Worm (Caenorhabditis elegans) whole organism, late embryonic: Measurements from ENCODE around the gene C17H11.4.

Experiments
- C08G9.2 ChIP-seq: sonication (generic microtip); optimal IDR thresholded peaks from 2 replicates; lab custom pipeline; 2016; ENCODE audit warnings: mild to moderate bottlenecking, missing genetic modification characterization, moderate library complexity, missing compliant biosample characterization
- C38D4.7 ChIP-seq: fragments of 200-800 bp; sonication (Bioruptor generic); optimal IDR thresholded peaks from 2 replicates; lab custom pipeline; 2018; ENCODE audit warnings: mild to moderate bottlenecking, missing genetic modification characterization, moderate library complexity, missing compliant biosample characterization
- F13H6.1 ChIP-seq: sonication (generic microtip); optimal IDR thresholded peaks from 2 replicates; lab custom pipeline; 2016; ENCODE audit warnings: missing genetic modification characterization, missing compliant biosample characterization
- T23F11.4 ChIP-seq: fragments of 200-800 bp; sonication (Bioruptor generic); optimal IDR thresholded peaks from 2 replicates; lab custom pipeline; 2018; ENCODE audit warnings: mild to moderate bottlenecking, missing genetic modification characterization, missing compliant biosample characterization
- ceh-19 ChIP-seq: fragments of 200-800 bp; sonication (Bioruptor generic); optimal IDR thresholded peaks from 2 replicates; lab custom pipeline; 2018; ENCODE audit warnings: mild to moderate bottlenecking, missing genetic modification characterization, missing compliant biosample characterization
- ceh-30 ChIP-seq: fragments of 150-350 bp; optimal IDR thresholded peaks from 2 replicates; lab custom pipeline; 2014; ENCODE audit warnings: missing biosample characterization, missing genetic modification characterization
- ceh-31 ChIP-seq: sonication (generic microtip); optimal IDR thresholded peaks from 2 replicates; lab custom pipeline; 2016; ENCODE audit warnings: missing genetic modification characterization, missing compliant biosample characterization
- ceh-34 ChIP-seq: sonication (generic microtip); optimal IDR thresholded peaks from 2 replicates; lab custom pipeline; 2016; ENCODE audit warnings: mild to moderate bottlenecking, missing genetic modification characterization, missing compliant biosample characterization
- ceh-48 ChIP-seq: sonication (generic microtip); optimal IDR thresholded peaks from 2 replicates; lab custom pipeline; 2016; ENCODE audit warnings: missing genetic modification characterization, inconsistent platforms, missing compliant biosample characterization
- elt-2 ChIP-seq: sonication (generic microtip); optimal IDR thresholded peaks from 2 replicates; lab custom pipeline; 2016; ENCODE audit warnings: missing genetic modification reagents, missing genetic modification characterization, missing compliant biosample characterization
- fax-1 ChIP-seq: sonication (generic microtip); optimal IDR thresholded peaks from 2 replicates; lab custom pipeline; 2016; ENCODE audit warnings: missing genotype, missing genetic modification characterization, missing compliant biosample characterization
- nfya-1 ChIP-seq: sonication (generic microtip); optimal IDR thresholded peaks from 2 replicates; lab custom pipeline; 2017; ENCODE audit warnings: missing genetic modification characterization, mild to moderate bottlenecking, missing compliant biosample characterization, antibody characterized with exemption, moderate library complexity
- tbx-2 ChIP-seq: sonication (generic microtip); optimal IDR thresholded peaks from 2 replicates; lab custom pipeline; 2016; ENCODE audit warnings: missing genetic modification characterization, missing compliant biosample characterization
- unc-86 ChIP-seq: sonication (generic microtip); optimal IDR thresholded peaks from 2 replicates; lab custom pipeline; 2016; ENCODE audit warnings: missing genetic modification characterization, missing compliant biosample characterization

Gene C17H11.4

ce11 chrX:8136276-8136891 lies 45.1 kb downstream of the C17H11.4 start, which contains the start of gene C02B8.6:
Gene C02B8.6 (minus strand): TSS chrX:8136326.
- TF ChIP-seq C08G9.2 (tag; lab: Kevin White, UChicago) (no peak), ceh-19 (GFP tag; lab: Kevin White, UChicago) (no peak), tbx-2 (tag; lab: Kevin White, UChicago) (peak; percentile 54), F13H6.1 (no peak), ceh-34 (peak; percentile 32), ceh-48 (tag; lab: Kevin White, UChicago) (peak; percentile 26), elt-2 (tag; lab: Kevin White, UChicago) (peak; percentile 69), T23F11.4 (GFP tag; lab: Kevin White, UChicago) (no peak), fax-1 (no peak), C38D4.7 (no peak), ceh-31 (tag; lab: Kevin White, UChicago) (peak; percentile 10), unc-86 (tag; lab: Kevin White, UChicago) (no peak), ceh-30 (tag; lab: Kevin White, UChicago) (no peak), nfya-1 (tag; lab: Kevin White, UChicago) (peak; percentile 33)
